Fruit fly (Drosophila melanogaster) whole organism, wandering third instar larva: ENCODE measurements around the gene Phf5a.

Experiments
- Abd-B ChIP-seq: fragments of >200 bp; optimal IDR thresholded peaks from 2 replicates; lab custom pipeline; 2017; ENCODE audit warnings: missing biosample characterization, missing genetic modification characterization
- Dif ChIP-seq: fragments of 200-275, 200-300 bp; sonication (Bioruptor generic); optimal IDR thresholded peaks from 2 replicates; lab custom pipeline; 2018; ENCODE audit warnings: missing biosample characterization, missing genetic modification characterization; ENCODE audit not compliant: partially characterized antibody
- Jra ChIP-seq: sonication (Bioruptor generic); optimal IDR thresholded peaks from 2 replicates; lab custom pipeline; 2016; ENCODE audit warnings: missing biosample characterization, missing genetic modification characterization
- Myc ChIP-seq: fragments of >200 bp; optimal IDR thresholded peaks from 2 replicates; lab custom pipeline; 2017
- Sp1 ChIP-seq: fragments of 200-800 bp; sonication (Bioruptor generic); optimal IDR thresholded peaks from 3 replicates; lab custom pipeline; 2019; ENCODE audit warnings: missing biosample characterization, mild to moderate bottlenecking, missing genetic modification characterization, moderate library complexity
- dsf ChIP-seq: sonication (Bioruptor generic); optimal IDR thresholded peaks from 2 replicates; lab custom pipeline; 2016; ENCODE audit warnings: missing biosample characterization, missing genetic modification characterization, borderline replicate concordance
- foxo ChIP-seq, 2 experiments: fragments of 200-800 bp; sonication (Bioruptor generic); optimal IDR thresholded peaks; 2 replicates in 1 of 2; 3 replicates in 1 of 2; lab custom pipeline; 2016 to 2017; ENCODE audit warnings: missing biosample characterization in 2 of 2, missing genetic modification characterization in 2 of 2
- fru ChIP-seq: fragments of 200-800 bp; sonication (Bioruptor generic); optimal IDR thresholded peaks from 3 replicates; lab custom pipeline; 2016; ENCODE audit warnings: missing biosample characterization, mild to moderate bottlenecking, missing genetic modification characterization
- pan ChIP-seq: fragments of >200 bp; optimal IDR thresholded peaks from 2 replicates; lab custom pipeline; 2017
- sage ChIP-seq: fragments of 200-800 bp; sonication (Bioruptor generic); optimal IDR thresholded peaks from 2 replicates; lab custom pipeline; 2016; ENCODE audit warnings: missing biosample characterization, mild to moderate bottlenecking, missing genetic modification characterization

DNA sequence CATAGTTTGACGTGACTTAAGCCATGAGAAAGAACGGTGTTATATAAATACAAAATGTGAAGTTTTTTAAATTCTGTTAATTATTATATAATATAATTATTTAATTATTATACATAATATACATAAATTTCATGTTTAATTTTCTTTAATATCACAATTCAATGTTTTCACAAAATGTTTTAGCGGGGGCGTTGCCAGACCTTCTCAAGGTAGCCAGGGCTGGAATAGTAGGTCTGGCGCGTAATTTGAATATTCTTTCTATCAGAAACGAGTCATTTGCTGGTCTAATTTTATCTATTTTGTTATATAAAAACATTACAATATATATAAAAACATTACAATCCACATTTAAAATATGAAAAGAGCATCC, 42.3 kb downstream of the Phf5a start, which contains the start of gene Acox3:
- TF ChIP-seq foxo (GFP tag; optimal IDR thresholded peaks at IDR 0.05; lab: Kevin White, UChicago) (no peak), sage (GFP tag; lab: Kevin White, UChicago) (no peak), Sp1 (GFP tag; lab: Kevin White, UChicago) (no peak), Dif (GFP tag; lab: Kevin White, UChicago) (no peak), Abd-B (GFP tag; lab: Kevin White, UChicago) (no peak), pan (lab: Kevin White, UChicago) (no peak), Myc (lab: Kevin White, UChicago) (no peak), fru (no peak), Jra (GFP tag; lab: Kevin White, UChicago) (no peak), dsf (GFP tag; lab: Kevin White, UChicago) (no peak)
